Worm (Caenorhabditis elegans) whole organism, L1 larva: ENCODE results near the gene slc-17.3.

Source experiments
- ama-1 ChIP-seq: fragments of 150-350 bp; optimal IDR thresholded peaks from 2 replicates; lab custom pipeline; 2014
- lin-15B ChIP-seq: fragments of 150-350 bp; sonication (generic microtip); optimal IDR thresholded peaks from 3 replicates; lab custom pipeline; 2014; ENCODE audit warnings: missing biosample characterization, missing genetic modification characterization
- nhr-237 ChIP-seq: fragments of 150-350 bp; optimal IDR thresholded peaks from 2 replicates; lab custom pipeline; 2014; ENCODE audit warnings: missing biosample characterization, missing genetic modification characterization

- TF ChIP-seq ama-1 (lab: Kevin White, UChicago): no peak
- TF ChIP-seq nhr-237 (tag; lab: Kevin White, UChicago): no peak
- no peak for TF ChIP-seq lin-15B (tag; lab: Kevin White, UChicago)
Measured at ce11 chrIII:7903427-7903826, 38.3 kb upstream of the slc-17.3 start.
